Worm (Caenorhabditis elegans): ENCODE results near the gene R02F2.4.

ce11 chrIII:5453290-5453689, 30.8 kb upstream of the R02F2.4 start, which contains the start of gene F48E8.4:
- TF ChIP-seq hlh-6 (tag; optimal IDR thresholded peaks at IDR 0.05) (no peak), nhr-11 (tag; optimal IDR thresholded peaks at IDR 0.05) (no peak), ceh-45 (GFP tag; IDR thresholded peaks at IDR 0.05) (no peak), ceh-14 (tag; optimal IDR thresholded peaks at IDR 0.05) (no peak), pax-1 (tag; optimal IDR thresholded peaks at IDR 0.05) (no peak), pha-2 (tag; optimal IDR thresholded peaks at IDR 0.05) (no peak), ama-1 (optimal IDR thresholded peaks at IDR 0.05) (no peak), sox-4 (tag; optimal IDR thresholded peaks at IDR 0.05) (no peak), hlh-30 (tag; optimal IDR thresholded peaks at IDR 0.05; ENCODE audit: insufficient read depth) (no peak), nfya-1 (tag; optimal IDR thresholded peaks at IDR 0.05) (no peak), rnt-1 (tag; optimal IDR thresholded peaks at IDR 0.05) (no peak), gmeb-2 (tag; optimal IDR thresholded peaks at IDR 0.05) (no peak)
